Worm (Caenorhabditis elegans) whole organism, L4/young adult: Measurements from ENCODE around the gene col-138.

Experiments
- dao-5 ChIP-seq: sonication (generic microtip); optimal IDR thresholded peaks from 2 replicates; lab custom pipeline; 2016; ENCODE audit warnings: missing genotype, missing genetic modification characterization, moderate library complexity, missing compliant biosample characterization
- him-1 ChIP-seq: sonication (generic microtip); optimal IDR thresholded peaks from 2 replicates; lab custom pipeline; 2016; ENCODE audit warnings: missing genotype, missing genetic modification reagents, missing genetic modification characterization, missing compliant biosample characterization

DNA sequence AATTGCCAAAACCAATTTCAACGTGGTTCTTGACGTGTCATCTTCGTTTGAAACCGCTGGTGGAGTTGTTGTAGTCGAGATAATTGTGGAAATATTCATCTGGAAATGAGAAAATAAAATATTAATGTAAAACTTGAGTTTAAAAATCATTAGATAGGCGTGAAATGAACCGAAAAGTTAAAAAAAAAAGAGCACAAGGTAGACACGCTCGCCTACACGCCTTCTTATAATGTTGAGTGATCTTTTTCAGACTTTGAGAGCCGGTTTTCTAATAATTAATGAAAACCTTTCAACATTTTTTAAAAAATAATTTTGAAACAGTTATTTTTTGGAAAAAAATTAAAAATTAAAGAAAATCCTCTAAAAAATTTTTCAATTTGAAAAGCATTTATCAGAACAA lies 47.4 kb upstream of the col-138 start, which contains the start of gene npr-32:
- TF ChIP-seq dao-5 (tag; lab: Kevin White, UChicago) (no peak), him-1 (tag; lab: Kevin White, UChicago) (no peak)
